Fruit fly (Drosophila melanogaster): ENCODE data around the gene Cby.

- no peak for TF ChIP-seq psq (optimal IDR thresholded peaks at IDR 0.05)
- no peak for TF ChIP-seq EcR (GFP tag; optimal IDR thresholded peaks at IDR 0.05)
- TF ChIP-seq pan (optimal IDR thresholded peaks at IDR 0.05): no peak
- no peak for TF ChIP-seq CG8478 (optimal IDR thresholded peaks at IDR 0.05)
- no peak for TF ChIP-seq usp (GFP tag; optimal IDR thresholded peaks at IDR 0.05)
Measured at dm6 chr3R:21852579-21853233, 15.1 kb upstream of the Cby start.

Data from whole organism.